Worm (Caenorhabditis elegans) whole organism, mixed stage, embryonic: ENCODE measurements around the gene dmsr-1.

Experiments
- blmp-1 ChIP-seq: fragments of 150-350 bp; optimal IDR thresholded peaks from 2 replicates; lab custom pipeline; 2014; ENCODE audit warnings: missing biosample characterization, missing genetic modification characterization
- ceh-43 ChIP-seq: fragments of 200-800 bp; sonication (Bioruptor generic); optimal IDR thresholded peaks from 2 replicates; lab custom pipeline; 2018; ENCODE audit warnings: mild to moderate bottlenecking, missing genetic modification characterization, moderate library complexity, missing compliant biosample characterization
- elt-1 ChIP-seq: sonication (generic microtip); optimal IDR thresholded peaks from 2 replicates; lab custom pipeline; 2017; ENCODE audit warnings: missing genetic modification characterization, mild to moderate bottlenecking, missing compliant biosample characterization, antibody characterized with exemption, moderate library complexity, borderline replicate concordance; ENCODE audit not compliant: insufficient read depth
- elt-3 ChIP-seq: fragments of 150-350 bp; optimal IDR thresholded peaks from 2 replicates; lab custom pipeline; 2014; ENCODE audit warnings: missing biosample characterization, missing genetic modification characterization
- nhr-12 ChIP-seq: fragments of 150-350 bp; optimal IDR thresholded peaks from 2 replicates; lab custom pipeline; 2014; ENCODE audit warnings: missing biosample characterization, missing genetic modification characterization
- nhr-2 ChIP-seq: fragments of 150-350 bp; optimal IDR thresholded peaks from 2 replicates; lab custom pipeline; 2014; ENCODE audit warnings: missing biosample characterization, missing genetic modification characterization
- unc-39 ChIP-seq: fragments of 150-350 bp; optimal IDR thresholded peaks from 2 replicates; lab custom pipeline; 2014; ENCODE audit warnings: missing biosample characterization, missing genetic modification characterization

- TF ChIP-seq unc-39 (tag; lab: Kevin White, UChicago), result no peak
- TF ChIP-seq ceh-43, result no peak
- no peak for TF ChIP-seq elt-1 (tag; lab: Kevin White, UChicago)
- no peak for TF ChIP-seq nhr-2 (tag; lab: Kevin White, UChicago)
- TF ChIP-seq nhr-12, result no peak
- TF ChIP-seq elt-3 (tag; lab: Kevin White, UChicago), result no peak
- TF ChIP-seq blmp-1, result no peak
Measured at ce11 chrV:11443503-11443902, 4.9 kb downstream of the dmsr-1 start, which contains the start of gene F57B7.2.
